Fruit fly (Drosophila melanogaster) whole organism, prepupa: ENCODE measurements around the gene CG8419.

Experiments
- CG31627 ChIP-seq: fragments of 200-800 bp; sonication (Bioruptor generic); optimal IDR thresholded peaks from 3 replicates; lab custom pipeline; 2016; ENCODE audit warnings: missing biosample characterization, missing genetic modification characterization
- CG6854 ChIP-seq: fragments of 200-800 bp; sonication (Bioruptor generic); optimal IDR thresholded peaks from 2 replicates; lab custom pipeline; 2017; ENCODE audit warnings: missing biosample characterization, mild to moderate bottlenecking, missing genetic modification characterization
- CG8319 ChIP-seq: fragments of 200-800 bp; sonication (Bioruptor generic); optimal IDR thresholded peaks from 3 replicates; lab custom pipeline; 2016; ENCODE audit warnings: missing biosample characterization, missing genetic modification characterization
- Eip75B ChIP-seq: fragments of 200-800 bp; sonication (Bioruptor generic); optimal IDR thresholded peaks from 3 replicates; lab custom pipeline; 2016; ENCODE audit warnings: missing biosample characterization, missing genetic modification characterization
- Ets96B ChIP-seq: fragments of 200-800 bp; optimal IDR thresholded peaks from 2 replicates; lab custom pipeline; 2019; ENCODE audit warnings: missing biosample characterization, mild to moderate bottlenecking, missing genetic modification characterization, moderate library complexity
- Gug ChIP-seq: fragments of 200-800 bp; sonication (Bioruptor generic); IDR thresholded peaks from 2 replicates; pipeline ENCODE4 v1.3.6; 2022; ENCODE audit warnings: missing biosample characterization, missing genetic modification characterization
- Lpt ChIP-seq: fragments of 200-800 bp; sonication (Bioruptor generic); optimal IDR thresholded peaks from 3 replicates; lab custom pipeline; 2016; ENCODE audit warnings: missing biosample characterization, missing genetic modification characterization
- Sox102F ChIP-seq: fragments of 200-800 bp; sonication (Bioruptor generic); optimal IDR thresholded peaks from 2 replicates; lab custom pipeline; 2016; ENCODE audit warnings: missing biosample characterization, mild to moderate bottlenecking, missing genetic modification characterization
- Sox14 ChIP-seq: fragments of 200-800 bp; sonication (Bioruptor generic); optimal IDR thresholded peaks from 3 replicates; lab custom pipeline; 2016; ENCODE audit warnings: missing biosample characterization, missing genetic modification characterization
- achi ChIP-seq: fragments of 200-800 bp; sonication (Bioruptor generic); optimal IDR thresholded peaks from 3 replicates; lab custom pipeline; 2016; ENCODE audit warnings: missing biosample characterization, missing genetic modification characterization
- dsx ChIP-seq: fragments of 200-800 bp; optimal IDR thresholded peaks from 3 replicates; lab custom pipeline; 2019; ENCODE audit warnings: missing biosample characterization, mild to moderate bottlenecking, missing genetic modification characterization, moderate library complexity; ENCODE audit not compliant: poor library complexity, severe bottlenecking
- fd59A ChIP-seq: fragments of 200-800 bp; sonication (Bioruptor generic); optimal IDR thresholded peaks from 2 replicates; lab custom pipeline; 2017; ENCODE audit warnings: missing biosample characterization, mild to moderate bottlenecking, missing genetic modification characterization, missing genetic modification reagents
- lz ChIP-seq: fragments of 200-800 bp; sonication (Bioruptor generic); optimal IDR thresholded peaks from 3 replicates; lab custom pipeline; 2016; ENCODE audit warnings: missing biosample characterization, missing genetic modification characterization
- salr ChIP-seq, 2 experiments: fragments of 200-800 bp; sonication (Bioruptor generic); optimal IDR thresholded peaks; 3 replicates each; lab custom pipeline; 2016 to 2018; ENCODE audit warnings: missing biosample characterization in 2 of 2, missing genetic modification characterization in 2 of 2, mild to moderate bottlenecking in 1 of 2

DNA sequence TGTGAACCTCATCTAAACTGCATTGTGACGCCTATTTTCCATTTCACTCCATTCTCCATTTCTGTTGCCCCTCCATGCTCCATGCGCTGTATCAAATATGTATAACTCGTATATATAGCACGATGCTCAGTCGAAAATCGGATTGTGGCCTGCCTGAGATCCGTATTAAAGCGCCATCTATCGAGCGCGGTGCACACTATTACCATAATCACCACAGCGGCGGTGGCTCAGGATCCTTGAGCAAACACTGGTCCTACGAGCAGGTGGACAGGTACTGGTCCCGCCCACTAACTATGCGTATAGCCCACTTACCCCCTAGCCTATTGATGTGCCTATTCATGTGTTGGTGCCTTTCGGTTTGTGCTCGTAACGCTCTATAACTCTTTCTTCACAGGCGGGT lies 21.0 kb upstream of the CG8419 start:
- TF ChIP-seq CG6854 (GFP tag; lab: Kevin White, UChicago) (no peak), Gug (GFP tag; lab: Robert Waterston, UW) (no peak), salr (GFP tag; optimal IDR thresholded peaks at IDR 0.05; lab: Kevin White, UChicago) (no peak), dsx (GFP tag; lab: Kevin White, UChicago) (no peak), Sox102F (GFP tag; lab: Kevin White, UChicago) (no peak), fd59A (GFP tag; lab: Kevin White, UChicago) (no peak), Lpt (no peak), CG8319 (GFP tag; lab: Kevin White, UChicago) (no peak), Sox14 (no peak), CG31627 (GFP tag; lab: Kevin White, UChicago) (no peak), Ets96B (tag; lab: Kevin White, UChicago) (no peak), Eip75B (no peak), lz (GFP tag; lab: Kevin White, UChicago) (no peak), achi (GFP tag; lab: Kevin White, UChicago) (no peak)
